Worm (Caenorhabditis elegans): ENCODE results near the gene ZC477.7.

Gene ZC477.7

ce11 chrIV:7111354-7111753 is at the start of gene ZC477.7, which contains the start of gene ssq-3:
Gene ZC477.7, minus strand, starts transcription at chrIV:7111454.
Gene ssq-3, plus strand, starts transcription at chrIV:7111604.
- TF ChIP-seq ceh-58 (GFP tag; IDR thresholded peaks at IDR 0.05) (no peak), nhr-179 (tag; optimal IDR thresholded peaks at IDR 0.05) (no peak), mxl-1 (tag; optimal IDR thresholded peaks at IDR 0.05) (no peak), B0035.1 (tag; optimal IDR thresholded peaks at IDR 0.05) (no peak), sea-2 (GFP tag; IDR thresholded peaks at IDR 0.05) (no peak), snpc-3.4 (tag; optimal IDR thresholded peaks at IDR 0.05) (no peak), T26A5.8 (tag; optimal IDR thresholded peaks at IDR 0.05) (no peak), let-526 (GFP tag; IDR thresholded peaks at IDR 0.05) (no peak)

- TF ChIP-seq hrde-1 (tag; optimal IDR thresholded peaks at IDR 0.05; ENCODE audit: borderline replicate concordance) (peak; percentile 11), T26A5.8 (tag; optimal IDR thresholded peaks at IDR 0.05) (no peak)
These were observed 48.3 kb upstream of the ZC477.7 start for ce11 chrIV:7159586-7159985.

DNA sequence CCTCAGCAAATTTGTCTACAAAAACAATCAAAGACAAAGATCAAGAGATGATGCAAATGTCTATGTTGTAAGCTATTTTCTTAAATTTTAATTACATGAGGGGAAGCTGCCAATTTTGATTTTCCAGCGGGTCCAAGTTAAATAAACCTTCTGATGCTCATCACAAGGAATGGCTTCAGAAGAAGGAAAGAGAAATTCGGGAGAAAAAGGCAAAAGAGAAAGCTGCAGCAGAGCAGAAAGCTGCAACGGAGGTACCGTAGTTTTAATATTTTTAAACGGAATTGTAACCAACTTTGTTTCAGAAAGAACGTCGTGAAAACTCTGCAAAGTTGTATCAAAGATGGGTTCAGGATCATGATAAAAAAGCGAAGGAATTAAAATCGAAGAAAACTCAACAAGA is 46.9 kb upstream of the ZC477.7 start:
- TF ChIP-seq die-1 (tag; optimal IDR thresholded peaks at IDR 0.05): no peak
- no peak for TF ChIP-seq ama-1 (optimal IDR thresholded peaks at IDR 0.05)
- no peak for TF ChIP-seq ama-1 (GFP tag; optimal IDR thresholded peaks at IDR 0.05)
- TF ChIP-seq F23B12.7 (tag; optimal IDR thresholded peaks at IDR 0.05; ENCODE audit: insufficient read depth): no peak
- no peak for TF ChIP-seq nhr-27 (tag; optimal IDR thresholded peaks at IDR 0.05)
- no peak for TF ChIP-seq attf-5 (GFP tag; optimal IDR thresholded peaks at IDR 0.05)
- no peak for TF ChIP-seq repo-1 (tag; optimal IDR thresholded peaks at IDR 0.05)
- no peak for TF ChIP-seq somi-1 (GFP tag; optimal IDR thresholded peaks at IDR 0.05)
- TF ChIP-seq egl-18 (GFP tag; IDR thresholded peaks at IDR 0.05): no peak
- TF ChIP-seq ceh-79 (tag; optimal IDR thresholded peaks at IDR 0.05): no peak
- no peak for TF ChIP-seq nhr-90 (tag; optimal IDR thresholded peaks at IDR 0.05)

- TF ChIP-seq ztf-25 (GFP tag; IDR thresholded peaks at IDR 0.05): no peak
- TF ChIP-seq madf-10 (tag; optimal IDR thresholded peaks at IDR 0.05): no peak
- TF ChIP-seq C06A6.2 (GFP tag; conservative IDR thresholded peaks at IDR 0.05): no peak
- no peak for TF ChIP-seq egl-18 (GFP tag; IDR thresholded peaks at IDR 0.05)
- no peak for TF ChIP-seq zim-3 (tag; optimal IDR thresholded peaks at IDR 0.05)
- no peak for TF ChIP-seq zfh-2 (GFP tag; conservative IDR thresholded peaks at IDR 0.05)
- no peak for TF ChIP-seq attf-5 (GFP tag; optimal IDR thresholded peaks at IDR 0.05)
- TF ChIP-seq ceh-58 (GFP tag; IDR thresholded peaks at IDR 0.05): no peak
- TF ChIP-seq sea-2 (GFP tag; IDR thresholded peaks at IDR 0.05): no peak
- no peak for TF ChIP-seq aptf-2 (GFP tag; conservative IDR thresholded peaks at IDR 0.05)
- TF ChIP-seq nfya-2 (GFP tag; IDR thresholded peaks at IDR 0.05): no peak
- no peak for TF ChIP-seq nhr-90 (tag; optimal IDR thresholded peaks at IDR 0.05)
- TF ChIP-seq tlf-1 (GFP tag; optimal IDR thresholded peaks at IDR 0.05): no peak
- TF ChIP-seq K12H6.12 (tag; optimal IDR thresholded peaks at IDR 0.05): no peak
- TF ChIP-seq ceh-91 (GFP tag; IDR thresholded peaks at IDR 0.05): no peak
These were observed 45.1 kb upstream of the ZC477.7 start, which contains the start of gene maph-9 for ce11 chrIV:7156356-7156755. Gene maph-9, plus strand, starts transcription at chrIV:7156628.

- no peak for TF ChIP-seq madf-3 (GFP tag; IDR thresholded peaks at IDR 0.05)
- no peak for TF ChIP-seq nfya-2 (GFP tag; IDR thresholded peaks at IDR 0.05)
- TF ChIP-seq ztf-28 (GFP tag; IDR thresholded peaks at IDR 0.05): no peak
- TF ChIP-seq snpc-1.1 (tag; optimal IDR thresholded peaks at IDR 0.05; ENCODE audit: insufficient read depth): no peak
- no peak for TF ChIP-seq somi-1 (GFP tag; optimal IDR thresholded peaks at IDR 0.05)
- TF ChIP-seq B0035.1 (tag; optimal IDR thresholded peaks at IDR 0.05): no peak
- TF ChIP-seq lin-40 (tag; optimal IDR thresholded peaks at IDR 0.05): no peak
- no peak for TF ChIP-seq mes-4 (tag; optimal IDR thresholded peaks at IDR 0.05)
- TF ChIP-seq aptf-2 (GFP tag; conservative IDR thresholded peaks at IDR 0.05): no peak
- TF ChIP-seq F49E8.2 (tag; optimal IDR thresholded peaks at IDR 0.05; ENCODE audit: insufficient read depth): no peak
- no peak for TF ChIP-seq sdz-38 (tag; optimal IDR thresholded peaks at IDR 0.05)
These were observed 43.1 kb upstream of the ZC477.7 start, which contains the start of gene C34D4.2 for ce11 chrIV:7154356-7154755. Gene C34D4.2, plus strand, starts transcription at chrIV:7154656.

Data from whole organism, young adult.